Worm (Caenorhabditis elegans): ENCODE measurements around the gene pat-6.
A peak's percentile ranks its signal among the peaks of the same experiment; 100 is the strongest.

pat-6 gene

DNA sequence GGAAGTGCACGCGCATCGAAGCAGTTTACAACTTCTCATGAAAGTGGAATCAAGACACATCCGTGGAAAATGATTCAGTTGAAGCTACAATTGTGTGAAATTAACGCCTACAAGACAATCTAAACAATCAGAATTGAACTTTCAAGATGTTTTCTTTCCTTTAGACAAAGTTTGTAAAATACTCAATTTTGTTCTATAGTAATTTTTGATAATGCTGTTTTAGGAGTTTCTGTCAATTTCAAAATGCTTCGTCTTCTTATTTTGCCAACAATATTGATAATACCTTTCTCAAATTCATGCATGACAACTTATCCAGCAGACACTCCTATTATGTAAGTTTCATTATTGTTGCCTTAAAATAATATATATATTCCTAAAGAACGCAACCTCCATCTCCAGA lies 5.1 kb upstream of the pat-6 start, which contains the start of gene T21D12.11:
Gene T21D12.11, plus strand, starts transcription at position 301 of the 400 bp plus-strand sequence.
- TF ChIP-seq mdl-1 (tag; optimal IDR thresholded peaks at IDR 0.05): no peak
- TF ChIP-seq unc-62 (GFP tag; optimal IDR thresholded peaks at IDR 0.05): no peak
- TF ChIP-seq egl-27 (tag; optimal IDR thresholded peaks at IDR 0.05): no peak
- no peak for TF ChIP-seq mbf-1 (tag; optimal IDR thresholded peaks at IDR 0.05)
- no peak for TF ChIP-seq nhr-21 (tag; optimal IDR thresholded peaks at IDR 0.05)
- no peak for TF ChIP-seq nhr-6 (tag; optimal IDR thresholded peaks at IDR 0.05)
- TF ChIP-seq nhr-10 (tag; optimal IDR thresholded peaks at IDR 0.05): no peak
- TF ChIP-seq lsy-2 (tag; optimal IDR thresholded peaks at IDR 0.05): no peak
- no peak for TF ChIP-seq blmp-1 (tag; optimal IDR thresholded peaks at IDR 0.05; ENCODE audit: insufficient read depth)
- TF ChIP-seq aly-2 (tag; optimal IDR thresholded peaks at IDR 0.05): no peak
- no peak for TF ChIP-seq nhr-23 (tag; optimal IDR thresholded peaks at IDR 0.05)
- no peak for TF ChIP-seq alr-1 (tag; optimal IDR thresholded peaks at IDR 0.05)
- TF ChIP-seq Y55F3AM.14 (GFP tag; optimal IDR thresholded peaks at IDR 0.05): no peak

DNA sequence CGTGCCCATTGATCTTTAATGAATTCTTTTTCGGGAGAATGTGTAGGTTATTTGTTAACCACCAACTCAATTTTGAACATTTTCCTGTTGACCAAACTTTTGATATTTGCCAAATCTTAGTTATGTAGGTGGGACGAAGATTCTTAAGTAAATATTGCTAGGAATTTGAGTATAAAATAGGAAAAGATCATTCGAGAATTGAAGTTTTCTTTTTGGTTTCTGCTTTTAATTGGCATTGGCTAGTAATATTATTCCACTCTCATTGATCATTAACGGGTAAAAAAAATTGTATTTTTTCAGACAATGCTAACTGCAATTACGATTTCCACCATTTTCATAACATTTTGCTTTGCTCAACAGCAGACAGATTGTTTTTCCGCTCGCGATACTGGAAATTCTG lies 2.1 kb upstream of the pat-6 start, which contains the start of gene T21D12.12:
Gene T21D12.12, plus strand, starts transcription at position 301 of the 400 bp plus-strand sequence.
- TF ChIP-seq peb-1 (tag; optimal IDR thresholded peaks at IDR 0.05): no peak

DNA sequence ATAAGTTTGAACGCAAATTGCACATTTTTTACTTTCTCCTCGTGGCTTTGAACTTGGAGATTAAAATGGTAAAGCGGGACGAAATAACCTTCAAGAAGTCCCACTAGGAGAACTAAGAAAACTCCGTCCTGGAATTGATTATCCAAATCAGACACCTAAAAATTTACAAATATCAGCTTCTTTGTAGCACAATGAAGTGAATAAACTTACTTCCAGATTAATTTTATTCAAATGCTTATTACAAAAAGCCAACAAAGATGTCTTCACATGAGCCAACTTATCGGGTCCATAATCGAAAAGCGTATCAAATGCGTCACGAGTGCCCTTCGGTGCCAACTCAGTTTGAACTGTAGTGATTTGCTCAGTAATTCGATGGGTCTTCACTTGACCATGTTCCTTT lies 1.6 kb downstream of the pat-6 start:
- TF ChIP-seq ceh-16 (tag; optimal IDR thresholded peaks at IDR 0.05): no peak
- no peak for TF ChIP-seq Y55F3AM.14 (GFP tag; optimal IDR thresholded peaks at IDR 0.05)
- no peak for TF ChIP-seq skn-1 (tag; optimal IDR thresholded peaks at IDR 0.05)
- TF ChIP-seq elt-1 (tag; optimal IDR thresholded peaks at IDR 0.05): no peak
- TF ChIP-seq unc-55 (GFP tag; optimal IDR thresholded peaks at IDR 0.05): no peak
- no peak for TF ChIP-seq ceh-82 (tag; optimal IDR thresholded peaks at IDR 0.05)
- no peak for TF ChIP-seq nhr-6 (tag; optimal IDR thresholded peaks at IDR 0.05)
- TF ChIP-seq alr-1 (tag; optimal IDR thresholded peaks at IDR 0.05): no peak
- no peak for TF ChIP-seq fos-1 (tag; optimal IDR thresholded peaks at IDR 0.05)
- no peak for TF ChIP-seq ztf-1 (GFP tag; conservative IDR thresholded peaks at IDR 0.05)
- TF ChIP-seq unc-62 (GFP tag; optimal IDR thresholded peaks at IDR 0.05): no peak
- TF ChIP-seq nhr-11 (tag; optimal IDR thresholded peaks at IDR 0.05): no peak
- no peak for TF ChIP-seq snpc-4 (tag; optimal IDR thresholded peaks at IDR 0.05)

DNA sequence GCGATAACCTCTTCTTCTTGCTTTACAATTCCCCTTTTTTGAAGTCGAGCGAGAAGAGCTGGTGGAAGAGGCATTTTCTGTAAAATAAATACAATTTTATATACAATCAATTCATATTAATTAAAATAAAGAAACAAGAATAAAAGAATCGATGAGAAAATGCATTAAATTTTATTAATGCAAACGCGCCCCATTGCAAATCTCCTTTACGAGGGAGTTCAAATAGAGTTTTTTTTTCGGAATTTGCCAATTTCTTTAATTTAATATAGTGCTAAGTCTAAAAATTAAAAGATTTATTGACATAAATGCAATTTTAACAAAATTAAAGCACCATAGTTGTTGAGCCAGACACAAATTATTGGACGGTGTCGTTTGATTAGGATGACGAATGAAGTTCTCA lies 2.4 kb downstream of the pat-6 start, which contains the start of gene pqbp-1.1:
Gene pqbp-1.1, minus strand, starts transcription at position 77 of the 400 bp plus-strand sequence.
- TF ChIP-seq nhr-21 (tag; optimal IDR thresholded peaks at IDR 0.05) (peak; percentile 67), lsy-2 (tag; optimal IDR thresholded peaks at IDR 0.05) (peak; percentile 31 to 77), crh-2 (tag; optimal IDR thresholded peaks at IDR 0.05) (peak; percentile 66), fos-1 (tag; optimal IDR thresholded peaks at IDR 0.05) (peak; percentile 9), sma-9 (GFP tag; optimal IDR thresholded peaks at IDR 0.05) (peak; percentile 37), sma-9 (tag; optimal IDR thresholded peaks at IDR 0.05) (no peak), elt-3 (tag; optimal IDR thresholded peaks at IDR 0.05) (no peak), sem-4 (tag; optimal IDR thresholded peaks at IDR 0.05) (peak; percentile 17), C34F6.9 (tag; optimal IDR thresholded peaks at IDR 0.05) (peak; percentile 79), mbf-1 (tag; optimal IDR thresholded peaks at IDR 0.05) (no peak), unc-55 (GFP tag; optimal IDR thresholded peaks at IDR 0.05) (peak; percentile 93), mab-5 (tag; optimal IDR thresholded peaks at IDR 0.05) (peak; percentile 37), lin-13 (GFP tag; optimal IDR thresholded peaks at IDR 0.05) (peak; percentile 66), nhr-25 (tag; optimal IDR thresholded peaks at IDR 0.05) (peak; percentile 69), skn-1 (tag; optimal IDR thresholded peaks at IDR 0.05) (no peak), nhr-129 (tag; optimal IDR thresholded peaks at IDR 0.05) (peak; percentile 11), nhr-6 (tag; optimal IDR thresholded peaks at IDR 0.05) (no peak), sma-3 (GFP tag; optimal IDR thresholded peaks at IDR 0.05) (peak; percentile 57), blmp-1 (tag; optimal IDR thresholded peaks at IDR 0.05; ENCODE audit: insufficient read depth) (peak; percentile 49), gmeb-1 (tag; optimal IDR thresholded peaks at IDR 0.05) (peak; percentile 95)

DNA sequence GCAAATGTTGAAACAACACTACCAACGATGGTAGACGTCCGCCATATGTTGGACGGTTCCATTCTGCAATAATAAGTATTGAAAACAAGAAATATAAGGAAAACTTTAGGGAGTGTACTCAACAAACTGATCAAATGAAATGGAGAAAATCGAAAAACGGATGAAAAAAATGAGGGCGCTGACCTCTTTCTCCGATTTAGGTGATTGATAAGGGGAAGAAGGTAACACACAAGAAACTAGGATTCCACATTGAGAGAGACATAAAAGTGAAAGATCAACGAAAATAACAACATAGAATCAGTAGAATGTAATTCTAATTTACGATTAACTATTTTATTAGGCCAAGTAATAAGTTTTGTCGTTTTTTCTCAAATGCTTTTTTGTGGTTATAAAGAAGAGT lies 4.9 kb downstream of the pat-6 start, which contains the start of gene dpy-9:
Gene dpy-9, minus strand, starts transcription at position 63 of the 400 bp plus-strand sequence.
- TF ChIP-seq blmp-1 (tag; optimal IDR thresholded peaks at IDR 0.05; ENCODE audit: insufficient read depth) (peak; percentile 18), C34F6.9 (tag; optimal IDR thresholded peaks at IDR 0.05) (no peak), nhr-12 (tag; optimal IDR thresholded peaks at IDR 0.05) (no peak), egl-27 (tag; optimal IDR thresholded peaks at IDR 0.05) (no peak), ztf-1 (GFP tag; conservative IDR thresholded peaks at IDR 0.05) (no peak), gmeb-1 (tag; optimal IDR thresholded peaks at IDR 0.05) (no peak), peb-1 (tag; optimal IDR thresholded peaks at IDR 0.05) (no peak)
